Fruit fly (Drosophila melanogaster): ENCODE measurements around the gene inaE.

DNA sequence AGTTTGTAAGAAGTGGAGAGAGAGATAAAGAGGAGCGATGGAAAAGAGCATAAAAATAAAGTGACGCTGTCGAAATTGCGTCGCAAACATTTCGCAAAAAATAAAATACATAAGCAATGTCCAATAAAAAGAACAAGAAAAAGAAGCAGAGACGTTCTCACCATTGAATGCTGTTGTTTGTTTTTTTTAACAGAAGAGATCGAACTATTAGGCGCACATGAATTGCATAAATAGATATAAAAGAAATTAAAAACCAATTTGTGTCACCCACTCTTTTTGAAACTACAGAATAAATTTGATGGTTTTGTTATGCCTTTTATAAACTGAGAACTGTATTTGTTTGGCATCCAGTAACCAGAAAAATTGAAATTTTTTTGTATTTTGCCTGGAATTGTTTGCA is 29.7 kb upstream of the inaE start:
- TF ChIP-seq kay (GFP tag; ENCODE audit: borderline replicate concordance) = peak; percentile 84
- no peak for TF ChIP-seq Crg-1 (GFP tag; optimal IDR thresholded peaks at IDR 0.05)
- no peak for TF ChIP-seq bab1 (GFP tag; optimal IDR thresholded peaks at IDR 0.05)
- no peak for TF ChIP-seq CG33017 (tag; optimal IDR thresholded peaks at IDR 0.05)
- no peak for TF ChIP-seq cnc (optimal IDR thresholded peaks at IDR 0.05)
- no peak for TF ChIP-seq CG14711 (tag; optimal IDR thresholded peaks at IDR 0.05)
- TF ChIP-seq cic (GFP tag; optimal IDR thresholded peaks at IDR 0.05) = no peak
- no peak for TF ChIP-seq ovo (GFP tag; optimal IDR thresholded peaks at IDR 0.05)
- no peak for TF ChIP-seq toe (GFP tag; optimal IDR thresholded peaks at IDR 0.05)
- TF ChIP-seq CG12768 (GFP tag; optimal IDR thresholded peaks at IDR 0.05) = no peak
- TF ChIP-seq Clk (GFP tag; optimal IDR thresholded peaks at IDR 0.05) = no peak
- TF ChIP-seq CG11617 (GFP tag; optimal IDR thresholded peaks at IDR 0.05) = no peak
- no peak for TF ChIP-seq tj (GFP tag; optimal IDR thresholded peaks at IDR 0.05)
- TF ChIP-seq CG1620 (GFP tag; optimal IDR thresholded peaks at IDR 0.05) = no peak

Data from whole organism, adult.